Fruit fly (Drosophila melanogaster) whole organism, embryonic: ENCODE data around the gene kkv.

Experiments
- Ada2b ChIP-seq: fragments of 200-800 bp; sonication (Bioruptor generic); IDR thresholded peaks from 2 replicates; pipeline ENCODE4 v1.3.6; 2022; ENCODE audit warnings: missing biosample characterization, missing genetic modification characterization
- CG7556 ChIP-seq: fragments of 200-800 bp; sonication (Bioruptor generic); optimal IDR thresholded peaks from 2 replicates; lab custom pipeline; 2017; ENCODE audit warnings: missing biosample characterization, mild to moderate bottlenecking, missing genetic modification characterization
- ERR ChIP-seq: fragments of 200-800 bp; sonication (Bioruptor generic); optimal IDR thresholded peaks from 2 replicates; lab custom pipeline; 2016; ENCODE audit warnings: missing biosample characterization, missing genetic modification characterization
- Side ChIP-seq: fragments of 200-800 bp; sonication (Bioruptor generic); optimal IDR thresholded peaks from 2 replicates; lab custom pipeline; 2016; ENCODE audit warnings: missing biosample characterization, missing genetic modification characterization
- disco-r ChIP-seq: fragments of 200-800 bp; sonication (Bioruptor generic); optimal IDR thresholded peaks from 2 replicates; lab custom pipeline; 2016; ENCODE audit warnings: missing biosample characterization, missing genetic modification characterization
- lola ChIP-seq, 3 experiments: fragments of >200 bp in 2 of 3; fragments of 200-800 bp in 1 of 3; sonication (Bioruptor generic) in 1 of 3; optimal IDR thresholded peaks; 2 replicates each; lab custom pipeline; 2017 to 2019; ENCODE audit warnings: missing biosample characterization in 3 of 3, missing genetic modification characterization in 3 of 3, mild to moderate bottlenecking in 1 of 3, moderate library complexity in 1 of 3
- z ChIP-seq: fragments of 200-800 bp; sonication (Bioruptor generic); IDR thresholded peaks from 3 replicates; pipeline ENCODE4 v1.3.6; 2022; ENCODE audit warnings: missing biosample characterization, missing genetic modification characterization

DNA sequence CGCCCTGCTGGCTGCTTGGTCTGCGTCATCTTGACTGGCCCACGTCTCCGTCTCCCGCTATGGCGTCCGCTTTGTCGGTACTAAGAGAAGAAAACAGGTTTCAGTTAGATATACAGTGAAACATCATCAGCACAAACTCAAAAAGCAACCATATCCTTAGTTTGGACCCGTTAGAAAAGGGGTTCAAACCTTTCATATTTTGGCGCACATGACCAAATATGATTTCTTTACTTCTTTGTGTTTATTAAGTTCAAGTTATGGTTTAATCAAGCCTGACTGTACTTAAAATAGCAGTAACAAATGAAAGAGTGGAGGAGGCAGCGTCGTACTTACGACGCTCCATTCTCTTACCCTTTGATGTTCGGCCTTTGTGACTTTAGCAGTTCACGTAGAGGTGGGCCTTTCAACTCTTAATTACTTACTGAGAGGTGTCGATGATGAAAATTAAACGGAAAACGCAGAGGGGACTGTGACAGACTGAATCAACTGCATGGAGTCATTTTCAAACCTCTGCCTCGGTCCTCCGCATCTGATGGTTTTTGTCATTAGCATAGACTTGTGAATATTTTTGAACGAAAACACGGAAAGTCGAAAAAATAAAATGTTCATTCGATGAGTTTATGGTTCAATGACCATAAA lies 30.9 kb downstream of the kkv start:
- TF ChIP-seq disco-r (GFP tag; lab: Kevin White, UChicago) (peak; percentile 47), z (GFP tag; lab: Robert Waterston, UW) (no peak), CG7556 (peak; percentile 74), Side (peak; percentile 83), Ada2b (GFP tag; lab: Robert Waterston, UW) (peak; percentile 90), lola (GFP tag; optimal IDR thresholded peaks at IDR 0.05; lab: Kevin White, UChicago) (peak in 1 of 3 experiments; percentile 60), ERR (GFP tag; lab: Kevin White, UChicago) (peak; percentile 77)
